Worm (Caenorhabditis elegans) whole organism, mixed stage, embryonic: Measurements from ENCODE around the gene twk-22.

Experiments
- bed-3 ChIP-seq: fragments of 200-800 bp; sonication (Bioruptor generic); optimal IDR thresholded peaks from 3 replicates; lab custom pipeline; 2018; ENCODE audit warnings: mild to moderate bottlenecking, missing genetic modification characterization, moderate library complexity, missing compliant biosample characterization
- blmp-1 ChIP-seq: fragments of 150-350 bp; optimal IDR thresholded peaks from 2 replicates; lab custom pipeline; 2014; ENCODE audit warnings: missing biosample characterization, missing genetic modification characterization
- ceh-43 ChIP-seq: fragments of 200-800 bp; sonication (Bioruptor generic); optimal IDR thresholded peaks from 2 replicates; lab custom pipeline; 2018; ENCODE audit warnings: mild to moderate bottlenecking, missing genetic modification characterization, moderate library complexity, missing compliant biosample characterization
- elt-1 ChIP-seq: sonication (generic microtip); optimal IDR thresholded peaks from 2 replicates; lab custom pipeline; 2017; ENCODE audit warnings: missing genetic modification characterization, mild to moderate bottlenecking, missing compliant biosample characterization, antibody characterized with exemption, moderate library complexity, borderline replicate concordance; ENCODE audit not compliant: insufficient read depth
- lin-13 ChIP-seq: fragments of 150-350 bp; optimal IDR thresholded peaks from 2 replicates; lab custom pipeline; 2014; ENCODE audit warnings: missing biosample characterization, missing genetic modification characterization
- mab-5 ChIP-seq: fragments of 150-350 bp; optimal IDR thresholded peaks from 2 replicates; lab custom pipeline; 2014; ENCODE audit warnings: missing biosample characterization, missing genetic modification characterization
- mep-1 ChIP-seq: fragments of 150-350 bp; optimal IDR thresholded peaks from 2 replicates; lab custom pipeline; 2017; ENCODE audit warnings: missing biosample characterization, missing genetic modification reagents, missing genetic modification characterization, inconsistent platforms
- nhr-12 ChIP-seq: fragments of 150-350 bp; optimal IDR thresholded peaks from 2 replicates; lab custom pipeline; 2014; ENCODE audit warnings: missing biosample characterization, missing genetic modification characterization
- nhr-237 ChIP-seq: fragments of 150-350 bp; optimal IDR thresholded peaks from 2 replicates; lab custom pipeline; 2014; ENCODE audit warnings: missing biosample characterization, missing genetic modification characterization
- tbx-8 ChIP-seq: fragments of 200-800 bp; sonication (Bioruptor generic); optimal IDR thresholded peaks from 2 replicates; lab custom pipeline; 2018; ENCODE audit warnings: mild to moderate bottlenecking, missing genetic modification characterization, moderate library complexity, missing compliant biosample characterization
- unc-62 ChIP-seq: fragments of 150-350 bp; optimal IDR thresholded peaks from 2 replicates; lab custom pipeline; 2014; ENCODE audit warnings: missing biosample characterization, missing genetic modification reagents, missing genetic modification characterization
- zip-8 ChIP-seq: fragments of 150-350 bp; optimal IDR thresholded peaks from 2 replicates; lab custom pipeline; 2014; ENCODE audit warnings: missing biosample characterization, missing genetic modification characterization
- ztf-11 ChIP-seq: fragments of 150-350 bp; optimal IDR thresholded peaks from 2 replicates; lab custom pipeline; 2014; ENCODE audit warnings: missing biosample characterization, missing genetic modification characterization

ce11 chrX:16285151-16285550 is 21.1 kb upstream of the twk-22 start:
- TF ChIP-seq blmp-1 (tag; lab: Kevin White, UChicago) (no peak), nhr-237 (tag; lab: Kevin White, UChicago) (no peak), lin-13 (tag; lab: Kevin White, UChicago) (no peak), mab-5 (tag; lab: Kevin White, UChicago) (no peak), nhr-12 (tag; lab: Kevin White, UChicago) (no peak), ztf-11 (tag; lab: Kevin White, UChicago) (no peak), elt-1 (no peak), mep-1 (tag; lab: Kevin White, UChicago) (no peak), ceh-43 (GFP tag; lab: Kevin White, UChicago) (no peak), unc-62 (GFP tag; lab: Kevin White, UChicago) (no peak), zip-8 (no peak), tbx-8 (GFP tag; lab: Kevin White, UChicago) (no peak), bed-3 (GFP tag; lab: Kevin White, UChicago) (no peak)
